Worm (Caenorhabditis elegans) whole organism, L4 larva: ENCODE measurements around the gene eif-1.A.

Experiments
- arid-1 ChIP-seq: fragments of 200-800 bp; sonication (Bioruptor generic); conservative IDR thresholded peaks from 2 replicates; pipeline ENCODE4 v1.3.6; 2022; ENCODE audit warnings: missing genetic modification reagents, missing genetic modification characterization, missing compliant biosample characterization
- fkh-10 ChIP-seq: fragments of 150-350 bp; optimal IDR thresholded peaks from 2 replicates; lab custom pipeline; 2014; ENCODE audit warnings: missing biosample characterization, missing genetic modification reagents, missing genetic modification characterization
- lin-1 ChIP-seq: fragments of 200-800 bp; sonication (Bioruptor generic); IDR thresholded peaks from 2 replicates; pipeline ENCODE4 v1.3.6; 2022; ENCODE audit warnings: missing genetic modification reagents, missing genetic modification characterization, missing compliant biosample characterization
- lsy-2 ChIP-seq, 2 experiments: fragments of 150-350 bp in 1 of 2; sonication (generic microtip) in 1 of 2; optimal IDR thresholded peaks; 2 replicates each; lab custom pipeline; 2014 to 2017; ENCODE audit warnings: missing biosample characterization in 2 of 2, missing genetic modification characterization in 2 of 2
- nhr-6 ChIP-seq: fragments of 150-350 bp; optimal IDR thresholded peaks from 2 replicates; lab custom pipeline; 2014; ENCODE audit warnings: missing biosample characterization, missing genetic modification characterization
- nhr-77 ChIP-seq: fragments of 150-350 bp; optimal IDR thresholded peaks from 2 replicates; lab custom pipeline; 2014; ENCODE audit warnings: missing biosample characterization, missing genetic modification characterization
- skn-1 ChIP-seq: fragments of 150-350 bp; optimal IDR thresholded peaks from 2 replicates; lab custom pipeline; 2014; ENCODE audit warnings: missing biosample characterization, missing genetic modification characterization
- unc-130 ChIP-seq: sonication (generic microtip); optimal IDR thresholded peaks from 2 replicates; lab custom pipeline; 2016; ENCODE audit warnings: missing genetic modification reagents, missing genetic modification characterization, missing compliant biosample characterization
- unc-62 ChIP-seq, 3 experiments: fragments of 150-350 bp in 1 of 3; sonication (generic microtip); optimal IDR thresholded peaks in 2 of 3; peaks in 1 of 3; 1 replicate in 1 of 3; 2 replicates in 2 of 3; lab custom pipeline; 2014 to 2017; ENCODE audit warnings: missing biosample characterization in 3 of 3, missing genetic modification characterization in 3 of 3, missing genetic modification reagents in 3 of 3, missing genotype in 1 of 3
- vab-7 ChIP-seq: fragments of 200-800 bp; sonication (Bioruptor generic); IDR thresholded peaks from 2 replicates; pipeline ENCODE4 v1.3.6; 2022; ENCODE audit warnings: missing genetic modification reagents, missing genetic modification characterization, missing compliant biosample characterization
- zfp-3 ChIP-seq: fragments of 200-800 bp; sonication (Bioruptor generic); conservative IDR thresholded peaks from 2 replicates; pipeline ENCODE4 v1.3.6; 2022; ENCODE audit warnings: missing genetic modification reagents, missing genetic modification characterization, missing compliant biosample characterization
- zip-2 ChIP-seq: fragments of 150-350 bp; optimal IDR thresholded peaks from 2 replicates; lab custom pipeline; 2014; ENCODE audit warnings: missing biosample characterization, missing genetic modification characterization

ce11 chrIV:4846793-4847192 is 36.1 kb downstream of the eif-1.A start, which contains the start of gene tat-2:
- TF ChIP-seq lin-1 (no peak), zfp-3 (GFP tag; lab: Robert Waterston, UW) (no peak), unc-130 (GFP tag; lab: Kevin White, UChicago) (no peak), fkh-10 (GFP tag; lab: Kevin White, UChicago) (no peak), skn-1 (tag; lab: Kevin White, UChicago) (no peak), zip-2 (tag; lab: Kevin White, UChicago) (no peak), nhr-6 (tag; lab: Kevin White, UChicago) (no peak), vab-7 (no peak), unc-62 (GFP tag; optimal IDR thresholded peaks at IDR 0.05 in 1 of 2; lab: Kevin White, UChicago) (no peak), unc-62 (tag; optimal IDR thresholded peaks at IDR 0.05; lab: Kevin White, UChicago) (no peak), nhr-77 (no peak), lsy-2 (tag; optimal IDR thresholded peaks at IDR 0.05; lab: Kevin White, UChicago) (no peak), arid-1 (no peak)
